Worm (Caenorhabditis elegans): ENCODE results near the gene srh-182.

- no peak for TF ChIP-seq flt-1 (GFP tag; IDR thresholded peaks at IDR 0.05)
- TF ChIP-seq ref-1 (GFP tag; conservative IDR thresholded peaks at IDR 0.05) = no peak
- no peak for TF ChIP-seq med-1 (GFP tag; optimal IDR thresholded peaks at IDR 0.05; ENCODE audit: insufficient read depth)
- TF ChIP-seq ztf-29 (GFP tag; IDR thresholded peaks at IDR 0.05) = no peak
- TF ChIP-seq tab-1 (GFP tag; IDR thresholded peaks at IDR 0.05) = no peak
- no peak for TF ChIP-seq ztf-23 (GFP tag; IDR thresholded peaks at IDR 0.05)
- TF ChIP-seq cog-1 (tag; optimal IDR thresholded peaks at IDR 0.05) = no peak
These were observed 5.2 kb downstream of the srh-182 start, which contains the start of gene ZK228.13 for ce11 chrV:18468097-18468496.
